Comparison of ENCODE assay signal across 3 fruit fly cellular contexts in genomic region chr3L:15672800-15673199, dm6.
A peak's percentile ranks its signal among the peaks of the same experiment; 100 is the strongest.
TF ChIP-seq lines count a peak whose summit lies in the region.

No protein-coding gene starts in this region.

- TF ChIP-seq CTCF in whole organism, embryonic (GFP tag; optimal IDR thresholded peaks at IDR 0.05; lab: Kevin White, UChicago) = no peak

TF ChIP-seq in whole organism, embryonic, 481 proteins besides CTCF, POLR2A, EP300 and RAD21 (continues in another document):
- TF ChIP-seq Ets65A (GFP tag; lab: Kevin White, UChicago) (peak; percentile 92), CG10959 (GFP tag; IDR thresholded peaks at IDR 0.05; lab: Robert Waterston, UW) (peak; percentile 46; the same call in 1 of the 2 replicates), CkIIα-i1 (GFP tag; IDR thresholded peaks at IDR 0.05; lab: Robert Waterston, UW) (no peak), Max (GFP tag; optimal IDR thresholded peaks at IDR 0.05; lab: Kevin White, UChicago) (no peak), CG10431 (GFP tag; optimal IDR thresholded peaks at IDR 0.05; lab: Kevin White, UChicago) (no peak), eyg (GFP tag; optimal IDR thresholded peaks at IDR 0.05; lab: Kevin White, UChicago) (no peak), CG4820 (GFP tag; optimal IDR thresholded peaks at IDR 0.05; lab: Kevin White, UChicago) (peak; percentile 6), lab (GFP tag; optimal IDR thresholded peaks at IDR 0.05; lab: Kevin White, UChicago) (no peak), Xbp1 (GFP tag; optimal IDR thresholded peaks at IDR 0.05; lab: Kevin White, UChicago) (peak; percentile 21), Hsf (GFP tag; optimal IDR thresholded peaks at IDR 0.05; lab: Kevin White, UChicago) (peak; percentile 34), CG4404 (GFP tag; IDR thresholded peaks at IDR 0.05; lab: Robert Waterston, UW) (peak; percentile 29; the same call in 1 of the 2 replicates), Spps (tag; optimal IDR thresholded peaks at IDR 0.05; lab: Kevin White, UChicago) (peak; percentile 31), CG33557 (GFP tag; optimal IDR thresholded peaks at IDR 0.05; lab: Kevin White, UChicago) (peak; percentile 54), CG14710 (tag; optimal IDR thresholded peaks at IDR 0.05; lab: Kevin White, UChicago) (peak; percentile 55), dmrt11E (tag; optimal IDR thresholded peaks at IDR 0.05; lab: Kevin White, UChicago) (peak; percentile 88), stwl (tag; optimal IDR thresholded peaks at IDR 0.05; lab: Kevin White, UChicago) (peak; percentile 31), Ssrp (tag; optimal IDR thresholded peaks at IDR 0.05; lab: Kevin White, UChicago) (peak; percentile 48), pita (GFP tag; optimal IDR thresholded peaks at IDR 0.05; lab: Kevin White, UChicago) (no peak), trem (tag; optimal IDR thresholded peaks at IDR 0.05; lab: Kevin White, UChicago) (peak; percentile 37), CG30403 (GFP tag; optimal IDR thresholded peaks at IDR 0.05; lab: Kevin White, UChicago) (peak; percentile 14), CG16815 (GFP tag; optimal IDR thresholded peaks at IDR 0.05; lab: Kevin White, UChicago) (peak; percentile 36), otp (GFP tag; IDR thresholded peaks at IDR 0.05; lab: Robert Waterston, UW) (0 out of 3 replicates have a peak, but pooled peaks have one; percentile 15), CG10209 (GFP tag; optimal IDR thresholded peaks at IDR 0.05; lab: Kevin White, UChicago) (peak; percentile 11), zf30C (GFP tag; optimal IDR thresholded peaks at IDR 0.05; lab: Kevin White, UChicago) (peak; percentile 19), Oli (tag; optimal IDR thresholded peaks at IDR 0.05; lab: Kevin White, UChicago) (peak; percentile 27), Blimp-1 (GFP tag; optimal IDR thresholded peaks at IDR 0.05; lab: Kevin White, UChicago) (peak; percentile 36), CG17361 (GFP tag; IDR thresholded peaks at IDR 0.05; lab: Robert Waterston, UW) (peak; percentile 55; the same call in 2 of the 3 replicates), CG11504 (tag; optimal IDR thresholded peaks at IDR 0.05; lab: Kevin White, UChicago) (peak; percentile 44), CG17912 (GFP tag; optimal IDR thresholded peaks at IDR 0.05; lab: Kevin White, UChicago) (no peak), dati (GFP tag; IDR thresholded peaks at IDR 0.05; lab: Robert Waterston, UW) (0 out of 2 replicates have a peak, but pooled peaks have one; percentile 19)

TF ChIP-seq in whole organism, prepupa, 60 proteins besides CTCF, POLR2A, EP300 and RAD21:
- TF ChIP-seq Eip78C (GFP tag; lab: Kevin White, UChicago) (peak; percentile 43), esn (GFP tag; optimal IDR thresholded peaks at IDR 0.05; lab: Kevin White, UChicago) (peak; percentile 4), acj6 (GFP tag; optimal IDR thresholded peaks at IDR 0.05; lab: Kevin White, UChicago) (peak; percentile 6), net (GFP tag; optimal IDR thresholded peaks at IDR 0.05; lab: Kevin White, UChicago) (no peak)

TF ChIP-seq in whole organism, pupa, 21 proteins besides CTCF, POLR2A, EP300 and RAD21:
- TF ChIP-seq CG14655 (GFP tag; optimal IDR thresholded peaks at IDR 0.05; lab: Kevin White, UChicago) (peak; percentile 14), CG4496 (GFP tag; IDR thresholded peaks at IDR 0.05; lab: Robert Waterston, UW) (no peak), CG9948 (tag; optimal IDR thresholded peaks at IDR 0.05; lab: Kevin White, UChicago) (peak; percentile 3)

Comparison
In these comparisons a context has a peak if more than half of its experiments do, and no peak if none do; other contexts are left out.
1. Of the 7 proteins assayed by ChIP-seq in both whole organism, embryonic and whole organism, prepupa: peak only in whole organism, embryonic: Blimp-1; only in whole organism, prepupa: none; in both: none; in neither: 6.